Fruit fly (Drosophila melanogaster) whole organism, embryonic: ENCODE results near the gene PNKP.

Experiments used
- Atf-2 ChIP-seq: fragments of 200-800 bp; sonication (Bioruptor generic); optimal IDR thresholded peaks from 2 replicates; lab custom pipeline; 2016; ENCODE audit warnings: missing biosample characterization, missing genetic modification characterization
- B-H2 ChIP-seq: fragments of 200-800 bp; sonication (Bioruptor generic); optimal IDR thresholded peaks from 2 replicates; lab custom pipeline; 2018; ENCODE audit warnings: missing biosample characterization, mild to moderate bottlenecking, missing genetic modification characterization
- BEAF-32 ChIP-seq: fragments of 200-800 bp; sonication (Bioruptor generic); optimal IDR thresholded peaks from 3 replicates; lab custom pipeline; 2017; ENCODE audit warnings: missing biosample characterization, missing genetic modification characterization, mild to moderate bottlenecking, moderate library complexity, missing genetic modification reagents
- Bdp1 ChIP-seq: fragments of 200-800 bp; sonication (Bioruptor generic); optimal IDR thresholded peaks from 3 replicates; lab custom pipeline; 2016; ENCODE audit warnings: missing biosample characterization, missing genetic modification characterization
- CG10654 ChIP-seq: fragments of 200-800 bp; sonication (Bioruptor generic); optimal IDR thresholded peaks from 2 replicates; lab custom pipeline; 2016; ENCODE audit warnings: missing biosample characterization, missing genetic modification characterization
- CG11695 ChIP-seq: fragments of 200-800 bp; sonication (Bioruptor generic); IDR thresholded peaks from 3 replicates; pipeline ENCODE4 v1.3.6; 2022; ENCODE audit warnings: missing biosample characterization, missing genetic modification characterization
- CG12155 ChIP-seq: fragments of 200-800 bp; sonication (Bioruptor generic); optimal IDR thresholded peaks from 3 replicates; lab custom pipeline; 2016; ENCODE audit warnings: missing biosample characterization, missing genetic modification characterization
- CG12769 ChIP-seq: fragments of 200-800 bp; sonication (Bioruptor generic); optimal IDR thresholded peaks from 2 replicates; lab custom pipeline; 2019; ENCODE audit warnings: missing biosample characterization, mild to moderate bottlenecking, missing genetic modification characterization, moderate library complexity
- CG13123 ChIP-seq: fragments of 200-800 bp; sonication (Bioruptor generic); optimal IDR thresholded peaks from 2 replicates; lab custom pipeline; 2016; ENCODE audit warnings: missing biosample characterization, missing genetic modification characterization
- CG14667 ChIP-seq: fragments of 200-800 bp; sonication (Bioruptor generic); IDR thresholded peaks from 2 replicates; pipeline ENCODE4 v1.3.6; 2022; ENCODE audit warnings: missing biosample characterization, missing genetic modification characterization
- CG15073 ChIP-seq: fragments of 200-800 bp; sonication (Bioruptor generic); optimal IDR thresholded peaks from 2 replicates; lab custom pipeline; 2016; ENCODE audit warnings: missing biosample characterization, missing genetic modification characterization
- CG17802 ChIP-seq: fragments of 200-800 bp; sonication (Bioruptor generic); optimal IDR thresholded peaks from 2 replicates; lab custom pipeline; 2018; ENCODE audit warnings: missing biosample characterization, mild to moderate bottlenecking, missing genetic modification characterization, moderate library complexity
- CG2202 ChIP-seq: fragments of 200-800 bp; sonication (Bioruptor generic); optimal IDR thresholded peaks from 2 replicates; lab custom pipeline; 2018; ENCODE audit warnings: missing biosample characterization, mild to moderate bottlenecking, missing genetic modification characterization
- CG3065 ChIP-seq: fragments of 200-800 bp; sonication (Bioruptor generic); optimal IDR thresholded peaks from 2 replicates; lab custom pipeline; 2016; ENCODE audit warnings: missing biosample characterization, missing genetic modification characterization
- CG32767 ChIP-seq: fragments of 200-800 bp; sonication (Bioruptor generic); IDR thresholded peaks from 2 replicates; pipeline ENCODE4 v1.3.6; 2022; ENCODE audit warnings: missing biosample characterization, missing genetic modification characterization
- CG33213 ChIP-seq: fragments of 200-800 bp; sonication (Bioruptor generic); optimal IDR thresholded peaks from 3 replicates; lab custom pipeline; 2016; ENCODE audit warnings: missing biosample characterization, missing genetic modification characterization
- CG33557 ChIP-seq: fragments of 200-800 bp; sonication (Bioruptor generic); optimal IDR thresholded peaks from 2 replicates; lab custom pipeline; 2019; ENCODE audit warnings: missing biosample characterization, mild to moderate bottlenecking, missing genetic modification characterization, moderate library complexity
- CG3995 ChIP-seq: fragments of 200-800 bp; sonication (Bioruptor generic); optimal IDR thresholded peaks from 3 replicates; lab custom pipeline; 2016; ENCODE audit warnings: missing biosample characterization, missing genetic modification characterization
- CG5953 ChIP-seq: fragments of 200-800 bp; sonication (Bioruptor generic); IDR thresholded peaks from 2 replicates; pipeline ENCODE4 v1.3.6; 2022; ENCODE audit warnings: missing biosample characterization, missing genetic modification characterization
- CG6175 ChIP-seq: fragments of 200-800 bp; sonication (Bioruptor generic); IDR thresholded peaks from 3 replicates; pipeline ENCODE4 v1.3.6; 2022; ENCODE audit warnings: missing biosample characterization, missing genetic modification characterization
- CG6689 ChIP-seq: fragments of 200-800 bp; sonication (Bioruptor generic); IDR thresholded peaks from 2 replicates; pipeline ENCODE4 v1.3.6; 2022; ENCODE audit warnings: missing biosample characterization, missing genetic modification characterization
- CG7271 ChIP-seq: fragments of 200-800 bp; sonication (Bioruptor generic); optimal IDR thresholded peaks from 2 replicates; lab custom pipeline; 2018; ENCODE audit warnings: missing biosample characterization, mild to moderate bottlenecking, missing genetic modification characterization, moderate library complexity
- CG8089 ChIP-seq: fragments of 200-800 bp; sonication (Bioruptor generic); optimal IDR thresholded peaks from 3 replicates; lab custom pipeline; 2016; ENCODE audit warnings: missing biosample characterization, missing genetic modification characterization
- CG9817 ChIP-seq: fragments of 200-800 bp; sonication (Bioruptor generic); optimal IDR thresholded peaks from 2 replicates; lab custom pipeline; 2018; ENCODE audit warnings: missing biosample characterization, mild to moderate bottlenecking, missing genetic modification characterization, moderate library complexity
- CG9876 ChIP-seq: fragments of 200-800 bp; sonication (Bioruptor generic); optimal IDR thresholded peaks from 2 replicates; lab custom pipeline; 2016; ENCODE audit warnings: missing biosample characterization, missing genetic modification characterization
- Dbx ChIP-seq: fragments of 200-800 bp; sonication (Bioruptor generic); IDR thresholded peaks from 3 replicates; pipeline ENCODE4 v1.3.6; 2022; ENCODE audit warnings: missing biosample characterization, missing genetic modification characterization
- Deaf1 ChIP-seq: fragments of 200-800 bp; optimal IDR thresholded peaks from 3 replicates; lab custom pipeline; 2019; ENCODE audit warnings: missing biosample characterization, mild to moderate bottlenecking, missing genetic modification characterization, moderate library complexity
- Dip3 ChIP-seq: fragments of 200-800 bp; sonication (Bioruptor generic); optimal IDR thresholded peaks from 3 replicates; lab custom pipeline; 2016; ENCODE audit warnings: missing biosample characterization, missing genetic modification characterization
- Dp ChIP-seq: fragments of 200-800 bp; sonication (Bioruptor generic); optimal IDR thresholded peaks from 2 replicates; lab custom pipeline; 2018; ENCODE audit warnings: missing biosample characterization, mild to moderate bottlenecking, missing genetic modification characterization, moderate library complexity
- MESR4 ChIP-seq: fragments of 200-800 bp; sonication (Bioruptor generic); optimal IDR thresholded peaks from 2 replicates; lab custom pipeline; 2018; ENCODE audit warnings: missing biosample characterization, mild to moderate bottlenecking, missing genetic modification characterization, moderate library complexity
- Mes4 ChIP-seq: fragments of 200-800 bp; sonication (Bioruptor generic); optimal IDR thresholded peaks from 2 replicates; lab custom pipeline; 2016; ENCODE audit warnings: missing biosample characterization, missing genetic modification characterization
- PHDP ChIP-seq: fragments of 200-800 bp; sonication (Bioruptor generic); optimal IDR thresholded peaks from 3 replicates; lab custom pipeline; 2018; ENCODE audit warnings: missing biosample characterization, mild to moderate bottlenecking, missing genetic modification characterization, moderate library complexity
- ara ChIP-seq: fragments of 200-800 bp; sonication (Bioruptor generic); IDR thresholded peaks from 2 replicates; pipeline ENCODE4 v1.3.6; 2022; ENCODE audit warnings: missing biosample characterization, missing genetic modification characterization
- bcd ChIP-seq: fragments of 200-800 bp; sonication (Bioruptor generic); optimal IDR thresholded peaks from 2 replicates; lab custom pipeline; 2017; ENCODE audit warnings: missing biosample characterization, mild to moderate bottlenecking, missing genetic modification characterization
- cas ChIP-seq: fragments of 200-800 bp; sonication (Bioruptor generic); IDR thresholded peaks from 2 replicates; pipeline ENCODE4 v1.3.6; 2022; ENCODE audit warnings: missing biosample characterization, missing genetic modification characterization
- ci ChIP-seq: fragments of 200-800 bp; sonication (Bioruptor generic); IDR thresholded peaks from 3 replicates; pipeline ENCODE4 v1.3.6; 2022; ENCODE audit warnings: missing biosample characterization, missing genetic modification characterization
- disco-r ChIP-seq: fragments of 200-800 bp; sonication (Bioruptor generic); optimal IDR thresholded peaks from 2 replicates; lab custom pipeline; 2016; ENCODE audit warnings: missing biosample characterization, missing genetic modification characterization
- fru ChIP-seq: fragments of >200 bp; optimal IDR thresholded peaks from 2 replicates; lab custom pipeline; 2017
- gcm2 ChIP-seq: fragments of 200-800 bp; sonication (Bioruptor generic); optimal IDR thresholded peaks from 2 replicates; lab custom pipeline; 2016; ENCODE audit warnings: missing biosample characterization, missing genetic modification characterization
- inv ChIP-seq: fragments of 200-800 bp; sonication (Bioruptor generic); IDR thresholded peaks from 2 replicates; pipeline ENCODE4 v1.3.6; 2022; ENCODE audit warnings: missing biosample characterization, missing genetic modification characterization; ENCODE audit not compliant: partially characterized antibody
- lov ChIP-seq, 2 experiments: fragments of 200-800 bp in 1 of 2; fragments of >200 bp in 1 of 2; sonication (Bioruptor generic) in 1 of 2; IDR thresholded peaks in 1 of 2; optimal IDR thresholded peaks in 1 of 2; 2 replicates in 1 of 2; 3 replicates in 1 of 2; pipeline versions ENCODE4 v1.3.6 to Lab custom; 2017 to 2022; ENCODE audit warnings: missing biosample characterization in 1 of 2, missing genetic modification characterization in 1 of 2
- maf-S ChIP-seq: fragments of 200-800 bp; sonication (Bioruptor generic); optimal IDR thresholded peaks from 2 replicates; lab custom pipeline; 2016; ENCODE audit warnings: missing biosample characterization, missing genetic modification characterization
- onecut ChIP-seq: fragments of 200-800 bp; sonication (Bioruptor generic); IDR thresholded peaks from 2 replicates; pipeline ENCODE4 v1.3.6; 2022; ENCODE audit warnings: missing biosample characterization, missing genetic modification characterization
- org-1 ChIP-seq: fragments of 200-800 bp; sonication (Bioruptor generic); optimal IDR thresholded peaks from 2 replicates; lab custom pipeline; 2017; ENCODE audit warnings: missing biosample characterization, missing genetic modification characterization
- sc ChIP-seq, 3 experiments: fragments of >200 bp in 2 of 3; fragments of 200-800 bp in 1 of 3; sonication (Bioruptor generic) in 1 of 3; optimal IDR thresholded peaks; 2 replicates in 2 of 3; 3 replicates in 1 of 3; lab custom pipeline; 2017; ENCODE audit warnings: mild to moderate bottlenecking in 1 of 3, missing biosample characterization in 1 of 3, missing genetic modification characterization in 1 of 3, missing genetic modification reagents in 1 of 3
- sim ChIP-seq: fragments of 200-800 bp; sonication (Bioruptor generic); IDR thresholded peaks from 2 replicates; pipeline ENCODE4 v1.3.6; 2022; ENCODE audit warnings: missing biosample characterization, missing genetic modification characterization
- sob ChIP-seq: fragments of 200-800 bp; sonication (Bioruptor generic); IDR thresholded peaks from 2 replicates; pipeline ENCODE4 v1.3.6; 2022; ENCODE audit warnings: missing biosample characterization, missing genetic modification characterization
- sr ChIP-seq: fragments of 200-800 bp; sonication (Bioruptor generic); IDR thresholded peaks from 3 replicates; pipeline ENCODE4 v1.3.6; 2022; ENCODE audit warnings: missing biosample characterization, missing genetic modification characterization
- tio ChIP-seq: fragments of 200-800 bp; sonication (Bioruptor generic); optimal IDR thresholded peaks from 2 replicates; lab custom pipeline; 2017; ENCODE audit warnings: missing biosample characterization, missing genetic modification characterization, inconsistent platforms

PNKP gene

DNA sequence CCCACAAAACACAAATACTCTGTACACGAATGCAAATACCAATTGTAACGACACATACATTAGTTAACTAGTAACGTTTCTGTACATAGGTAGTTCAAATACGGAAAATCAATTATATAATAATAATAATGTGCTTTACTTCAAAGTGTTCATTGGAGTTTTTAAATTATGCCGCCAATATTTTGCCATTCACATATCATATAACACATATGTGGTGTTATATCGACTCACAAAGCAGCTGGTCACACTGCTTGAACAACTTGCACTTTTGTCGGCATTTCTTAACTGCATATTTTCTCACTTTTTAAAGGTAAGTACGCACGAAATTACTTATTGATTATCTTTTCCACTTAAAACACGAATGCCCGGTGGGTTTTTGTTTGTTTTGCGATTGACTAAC, 858 bp upstream of the PNKP start, which contains the start of gene DppIII (continued):
- TF ChIP-seq CG6689 (GFP tag; lab: Robert Waterston, UW): no peak
- peak; percentile 78 for TF ChIP-seq Dp (GFP tag; lab: Kevin White, UChicago)
- TF ChIP-seq CG17802 (tag; lab: Kevin White, UChicago): no peak
- TF ChIP-seq MESR4 (GFP tag; lab: Kevin White, UChicago): peak; percentile 41

DNA sequence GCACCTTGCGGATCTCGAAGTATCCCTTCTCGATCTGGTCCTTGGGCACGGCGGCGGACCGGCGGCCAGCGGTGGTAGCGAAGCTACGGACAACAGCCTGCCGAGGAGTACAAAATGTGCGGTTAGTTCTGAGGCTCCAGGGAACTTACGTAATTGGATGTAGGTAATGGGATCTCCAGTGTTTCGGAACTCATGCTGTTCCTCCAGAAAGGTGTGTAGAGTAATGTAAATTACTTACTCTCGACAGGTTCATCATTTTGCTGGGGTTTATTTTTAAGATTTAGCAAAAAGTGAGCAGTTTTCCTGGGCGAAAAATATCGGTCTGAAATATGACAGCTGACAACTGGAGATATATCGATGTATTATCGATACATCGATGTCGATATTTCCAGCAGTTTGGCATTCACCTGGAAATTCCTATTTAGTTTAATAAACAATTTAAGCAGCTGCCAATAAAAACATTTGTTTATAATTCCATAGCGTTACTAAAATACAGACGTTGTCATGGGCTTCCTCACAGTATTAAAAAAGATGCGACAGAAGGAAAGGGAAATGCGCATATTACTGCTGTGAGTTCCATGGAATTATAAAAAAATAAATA, 2.5 kb downstream of the PNKP start, which contains the start of the genes COX7A and Arl2:
COX7A (minus strand) TSS at position 369 of the 601 bp plus-strand sequence.
Arl2 (plus strand) TSS at position 426 of the 601 bp plus-strand sequence.
- TF ChIP-seq CG9876: no peak
- TF ChIP-seq Dip3 (GFP tag; lab: Kevin White, UChicago): no peak
- no peak for TF ChIP-seq CG7271 (tag; lab: Kevin White, UChicago)
- no peak for TF ChIP-seq CG9817 (tag; lab: Kevin White, UChicago)
- TF ChIP-seq CG11695 (GFP tag; lab: Robert Waterston, UW): no peak
- no peak for TF ChIP-seq Mes4 (GFP tag; lab: Kevin White, UChicago)
- no peak for TF ChIP-seq Deaf1 (tag; lab: Kevin White, UChicago)
- TF ChIP-seq CG12155 (GFP tag; lab: Kevin White, UChicago): no peak
- no peak for TF ChIP-seq CG13123 (GFP tag; lab: Kevin White, UChicago)
- TF ChIP-seq bcd (GFP tag; lab: Kevin White, UChicago): no peak
- TF ChIP-seq B-H2 (GFP tag; lab: Kevin White, UChicago): no peak
- TF ChIP-seq CG32767 (GFP tag; lab: Robert Waterston, UW): no peak
- TF ChIP-seq PHDP (tag; lab: Kevin White, UChicago): no peak
- TF ChIP-seq CG15073 (GFP tag; lab: Kevin White, UChicago): no peak
- no peak for TF ChIP-seq gcm2 (GFP tag; lab: Kevin White, UChicago)
- peak; percentile 90 for TF ChIP-seq inv
- no peak for TF ChIP-seq CG5953 (GFP tag; lab: Robert Waterston, UW)
- TF ChIP-seq CG6175: no peak
- no peak for TF ChIP-seq sc (optimal IDR thresholded peaks at IDR 0.05; lab: Kevin White, UChicago)
- no peak for TF ChIP-seq sc (GFP tag; optimal IDR thresholded peaks at IDR 0.05; lab: Kevin White, UChicago)
- TF ChIP-seq CG10654 (GFP tag; lab: Kevin White, UChicago): no peak
- no peak for TF ChIP-seq Dbx
- no peak for TF ChIP-seq Bdp1 (GFP tag; lab: Kevin White, UChicago)
- TF ChIP-seq fru (lab: Kevin White, UChicago): no peak
- no peak for TF ChIP-seq CG12769 (tag; lab: Kevin White, UChicago)
- TF ChIP-seq CG8089: no peak
- no peak for TF ChIP-seq CG33557
- TF ChIP-seq lov (optimal IDR thresholded peaks at IDR 0.05; lab: Kevin White, UChicago): no peak
- no peak for TF ChIP-seq lov (GFP tag; IDR thresholded peaks at IDR 0.05; lab: Robert Waterston, UW)
- 0 out of 2 replicates have a peak, but pooled peaks have one; percentile 10 for TF ChIP-seq onecut (GFP tag; lab: Robert Waterston, UW)
- no peak for TF ChIP-seq sr (GFP tag; lab: Robert Waterston, UW)
- no peak for TF ChIP-seq ara (GFP tag; lab: Robert Waterston, UW)
- no peak for TF ChIP-seq cas
- peak; percentile 18 for TF ChIP-seq CG3995
- no peak for TF ChIP-seq sim (GFP tag; lab: Robert Waterston, UW)
- no peak for TF ChIP-seq maf-S (GFP tag; lab: Kevin White, UChicago)
- TF ChIP-seq ci (GFP tag; lab: Robert Waterston, UW): no peak
- TF ChIP-seq CG14667: no peak
- no peak for TF ChIP-seq sob (GFP tag; lab: Robert Waterston, UW)
- no peak for TF ChIP-seq disco-r (GFP tag; lab: Kevin White, UChicago)
- TF ChIP-seq BEAF-32 (GFP tag; lab: Kevin White, UChicago): peak; percentile 93
- no peak for TF ChIP-seq org-1
- TF ChIP-seq CG33213 (GFP tag; lab: Kevin White, UChicago): no peak
- TF ChIP-seq tio (GFP tag; lab: Kevin White, UChicago): no peak
- TF ChIP-seq CG2202 (tag; lab: Kevin White, UChicago): no peak
- TF ChIP-seq Atf-2 (GFP tag; lab: Kevin White, UChicago): no peak
- TF ChIP-seq CG3065 (GFP tag; lab: Kevin White, UChicago): no peak
